Worm (Caenorhabditis elegans) whole organism, late embryonic: ENCODE measurements around the gene cysl-2.

Experiments
- C08G9.2 ChIP-seq: sonication (generic microtip); optimal IDR thresholded peaks from 2 replicates; lab custom pipeline; 2016; ENCODE audit warnings: mild to moderate bottlenecking, missing genetic modification characterization, moderate library complexity, missing compliant biosample characterization
- ceh-22 ChIP-seq: sonication (generic microtip); optimal IDR thresholded peaks from 2 replicates; lab custom pipeline; 2017; ENCODE audit warnings: missing biosample characterization, missing genetic modification characterization

DNA sequence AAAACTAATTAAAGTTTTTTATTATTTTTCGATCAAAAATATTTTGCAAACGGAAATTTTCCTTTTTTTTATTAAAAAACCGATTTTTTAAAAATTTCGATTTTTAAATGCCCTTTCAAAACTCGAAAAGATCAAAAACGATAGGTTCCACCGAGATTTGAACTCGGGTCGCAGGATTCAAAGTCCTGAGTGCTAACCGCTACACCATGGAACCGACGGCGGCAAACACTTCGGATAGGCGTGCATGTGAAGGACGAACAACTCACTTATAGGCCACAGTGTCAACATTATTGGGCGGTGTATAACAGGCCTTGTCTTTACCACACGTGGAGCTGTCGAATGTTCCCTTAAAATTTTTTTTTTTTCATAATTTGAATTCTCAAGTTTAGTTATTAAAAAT lies 19.6 kb downstream of the cysl-2 start:
- TF ChIP-seq ceh-22 (tag; lab: Kevin White, UChicago), result no peak
- no peak for TF ChIP-seq C08G9.2 (tag; lab: Kevin White, UChicago)
